Fruit fly (Drosophila melanogaster): Measurements from ENCODE around the gene CG16781.

The CG16781 gene

dm6 chrX:3455431-3456001 lies 8.3 kb downstream of the CG16781 start (continued):
- TF ChIP-seq Nf-YC (tag; optimal IDR thresholded peaks at IDR 0.05) = peak; percentile 5
- TF ChIP-seq CG13287 (GFP tag; IDR thresholded peaks at IDR 0.05; ENCODE audit: partially characterized antibody) = no peak
- TF ChIP-seq H2.0 (GFP tag; IDR thresholded peaks at IDR 0.05) = 0 out of 2 replicates have a peak, but pooled peaks have one; percentile 18
- TF ChIP-seq Bgb (GFP tag; IDR thresholded peaks at IDR 0.05; ENCODE audit: partially characterized antibody) = no peak
- TF ChIP-seq Hmr (GFP tag; optimal IDR thresholded peaks at IDR 0.05) = peak; percentile 10
- 0 out of 2 replicates have a peak, but pooled peaks have one; percentile 35 for TF ChIP-seq CG7372 (GFP tag; IDR thresholded peaks at IDR 0.05)
- TF ChIP-seq ftz-f1 (GFP tag; optimal IDR thresholded peaks at IDR 0.05) = no peak
- no peak for TF ChIP-seq da (GFP tag; optimal IDR thresholded peaks at IDR 0.05)
- TF ChIP-seq lilli (GFP tag; optimal IDR thresholded peaks at IDR 0.05) = peak; percentile 6
- no peak for TF ChIP-seq Atf3 (GFP tag; optimal IDR thresholded peaks at IDR 0.05)
- no peak for TF ChIP-seq bigmax (GFP tag; optimal IDR thresholded peaks at IDR 0.05)
- no peak for TF ChIP-seq CG7928 (GFP tag; optimal IDR thresholded peaks at IDR 0.05)
- TF ChIP-seq Elba2 (GFP tag; optimal IDR thresholded peaks at IDR 0.05) = no peak
- no peak for TF ChIP-seq CG10462 (GFP tag; optimal IDR thresholded peaks at IDR 0.05)
- peak; percentile 60 for TF ChIP-seq Sox102F (GFP tag; optimal IDR thresholded peaks at IDR 0.05)
- 0 out of 2 replicates have a peak, but pooled peaks have one; percentile 21 for TF ChIP-seq danr (GFP tag; IDR thresholded peaks at IDR 0.05)
- TF ChIP-seq CG17802 (tag; optimal IDR thresholded peaks at IDR 0.05) = no peak
- TF ChIP-seq sob (GFP tag; IDR thresholded peaks at IDR 0.05) = no peak
- TF ChIP-seq Nf-YB (GFP tag; optimal IDR thresholded peaks at IDR 0.05) = no peak
- no peak for TF ChIP-seq insv (GFP tag; optimal IDR thresholded peaks at IDR 0.05)
- TF ChIP-seq Hr39 (optimal IDR thresholded peaks at IDR 0.05) = no peak
- peak; percentile 55 for TF ChIP-seq PHDP (tag; optimal IDR thresholded peaks at IDR 0.05)
- TF ChIP-seq klu (GFP tag; IDR thresholded peaks at IDR 0.05) = no peak
- no peak for TF ChIP-seq zf30C (GFP tag; optimal IDR thresholded peaks at IDR 0.05)
- no peak for TF ChIP-seq CG2199 (GFP tag; IDR thresholded peaks at IDR 0.05)
- TF ChIP-seq MESR4 (GFP tag; optimal IDR thresholded peaks at IDR 0.05) = no peak
- peak; percentile 6 for TF ChIP-seq CG9437 (GFP tag; optimal IDR thresholded peaks at IDR 0.05)
- TF ChIP-seq CG3281 (GFP tag; optimal IDR thresholded peaks at IDR 0.05) = peak; percentile 20
- no peak for TF ChIP-seq CG9797 (GFP tag; optimal IDR thresholded peaks at IDR 0.05)
- no peak for TF ChIP-seq CG17186 (GFP tag; optimal IDR thresholded peaks at IDR 0.05)
- TF ChIP-seq prd (optimal IDR thresholded peaks at IDR 0.05) = no peak
- no peak; the same call in 2 of the 3 replicates for TF ChIP-seq prd (GFP tag; IDR thresholded peaks at IDR 0.05)
- peak; percentile 1 for TF ChIP-seq CG4820 (GFP tag; optimal IDR thresholded peaks at IDR 0.05)
- TF ChIP-seq CG9609 (GFP tag; optimal IDR thresholded peaks at IDR 0.05) = no peak
- no peak for TF ChIP-seq tgo (GFP tag; IDR thresholded peaks at IDR 0.05)
- TF ChIP-seq Dad (GFP tag; optimal IDR thresholded peaks at IDR 0.05) = no peak
- TF ChIP-seq CG3838 (GFP tag; optimal IDR thresholded peaks at IDR 0.05) = no peak
- TF ChIP-seq Poxn (GFP tag; IDR thresholded peaks at IDR 0.05) = no peak
- no peak for TF ChIP-seq hb (GFP tag; IDR thresholded peaks at IDR 0.05; ENCODE audit: partially characterized antibody)
- TF ChIP-seq Max (GFP tag; optimal IDR thresholded peaks at IDR 0.05) = no peak
- TF ChIP-seq ara (GFP tag; IDR thresholded peaks at IDR 0.05) = no peak
- peak; percentile 17 for TF ChIP-seq CG12155 (GFP tag; optimal IDR thresholded peaks at IDR 0.05)
- TF ChIP-seq CG33213 (GFP tag; optimal IDR thresholded peaks at IDR 0.05) = no peak
- TF ChIP-seq tup (GFP tag; optimal IDR thresholded peaks at IDR 0.05) = no peak
- no peak for TF ChIP-seq ash1 (GFP tag; optimal IDR thresholded peaks at IDR 0.05)
- TF ChIP-seq rib (GFP tag; IDR thresholded peaks at IDR 0.05) = no peak
- TF ChIP-seq CG12299 (tag; optimal IDR thresholded peaks at IDR 0.05) = no peak
- TF ChIP-seq CG43689 (GFP tag; IDR thresholded peaks at IDR 0.05) = no peak
- TF ChIP-seq Antp (GFP tag; optimal IDR thresholded peaks at IDR 0.05) = no peak
- no peak for TF ChIP-seq gfzf (GFP tag; optimal IDR thresholded peaks at IDR 0.05)
- no peak for TF ChIP-seq NC2α (GFP tag; optimal IDR thresholded peaks at IDR 0.05)
- peak; percentile 41; the same call in 1 of the 2 replicates for TF ChIP-seq stc (GFP tag; IDR thresholded peaks at IDR 0.05)
